Worm (Caenorhabditis elegans): ENCODE measurements around the gene glb-2.

- TF ChIP-seq tab-1 (GFP tag; IDR thresholded peaks at IDR 0.05) (no peak), ztf-29 (GFP tag; IDR thresholded peaks at IDR 0.05) (no peak), ref-1 (GFP tag; conservative IDR thresholded peaks at IDR 0.05) (no peak), cog-1 (tag; optimal IDR thresholded peaks at IDR 0.05) (peak; percentile 33), klf-2 (GFP tag; conservative IDR thresholded peaks at IDR 0.05) (no peak), flt-1 (GFP tag; IDR thresholded peaks at IDR 0.05) (peak; percentile 60), med-1 (GFP tag; optimal IDR thresholded peaks at IDR 0.05; ENCODE audit: insufficient read depth) (no peak), ztf-23 (GFP tag; IDR thresholded peaks at IDR 0.05) (no peak), T22C8.4 (GFP tag; IDR thresholded peaks at IDR 0.05) (peak; percentile 78)
These were observed 32.8 kb downstream of the glb-2 start, which contains the start of gene cap-1 for ce11 chrIV:7230198-7230597.
